Worm (Caenorhabditis elegans) whole organism, L1 larva: Measurements from ENCODE around the gene Y82E9BR.10.

Experiments
- C04F5.9 ChIP-seq: sonication (generic microtip); optimal IDR thresholded peaks from 2 replicates; lab custom pipeline; 2016; ENCODE audit warnings: missing genetic modification characterization, missing compliant biosample characterization
- aha-1 ChIP-seq: fragments of 150-350 bp; optimal IDR thresholded peaks from 2 replicates; lab custom pipeline; 2014; ENCODE audit warnings: missing biosample characterization, missing genetic modification characterization
- aly-2 ChIP-seq: fragments of 150-350 bp; optimal IDR thresholded peaks from 2 replicates; lab custom pipeline; 2014; ENCODE audit warnings: missing biosample characterization, missing genetic modification characterization
- ama-1 ChIP-seq: fragments of 150-350 bp; optimal IDR thresholded peaks from 2 replicates; lab custom pipeline; 2014
- blmp-1 ChIP-seq: fragments of 150-350 bp; optimal IDR thresholded peaks from 2 replicates; lab custom pipeline; 2014; ENCODE audit warnings: missing biosample characterization, missing genetic modification characterization
- ceh-63 ChIP-seq: fragments of 200-800 bp; sonication (Bioruptor generic); optimal IDR thresholded peaks from 2 replicates; lab custom pipeline; 2018; ENCODE audit warnings: mild to moderate bottlenecking, missing genetic modification characterization, missing compliant biosample characterization
- ceh-8 ChIP-seq: fragments of 200-800 bp; sonication (Bioruptor generic); optimal IDR thresholded peaks from 2 replicates; lab custom pipeline; 2018; ENCODE audit warnings: mild to moderate bottlenecking, missing genetic modification characterization, moderate library complexity, missing compliant biosample characterization
- ceh-88 ChIP-seq: fragments of 200-800 bp; sonication (Bioruptor generic); IDR thresholded peaks from 2 replicates; pipeline ENCODE4 v1.3.6; 2022; ENCODE audit warnings: missing genetic modification characterization, missing compliant biosample characterization
- ceh-90 ChIP-seq: sonication (generic microtip); optimal IDR thresholded peaks from 2 replicates; lab custom pipeline; 2016; ENCODE audit warnings: missing genetic modification characterization, missing compliant biosample characterization
- dpl-1 ChIP-seq, 3 experiments: fragments of 150-350 bp in 2 of 3; sonication (generic microtip) in 1 of 3; optimal IDR thresholded peaks; 2 replicates each; lab custom pipeline; 2014 to 2017; ENCODE audit warnings: missing biosample characterization in 3 of 3, missing genetic modification characterization in 3 of 3, missing genetic modification reagents in 3 of 3
- dsc-1 ChIP-seq: sonication (generic microtip); optimal IDR thresholded peaks from 2 replicates; lab custom pipeline; 2016; ENCODE audit warnings: mild to moderate bottlenecking, missing genetic modification characterization, missing compliant biosample characterization
- efl-1 ChIP-seq, 4 experiments: fragments of 150-350 bp; optimal IDR thresholded peaks in 3 of 4; peaks in 1 of 4; 1 replicate in 1 of 4; 2 replicates in 3 of 4; lab custom pipeline; 2014; ENCODE audit warnings: missing biosample characterization in 2 of 4, missing genetic modification characterization in 2 of 4, missing genetic modification reagents in 2 of 4
- elt-3 ChIP-seq, 6 experiments: fragments of 150-350 bp in 1 of 6; sonication (generic microtip); optimal IDR thresholded peaks; 2 replicates each; lab custom pipeline; 2017 to 2018; ENCODE audit warnings: missing biosample characterization in 6 of 6, missing genetic modification characterization in 6 of 6, inconsistent platforms in 1 of 6
- ets-5 ChIP-seq: fragments of 200-800 bp; sonication (Bioruptor generic); IDR thresholded peaks from 2 replicates; pipeline ENCODE4 v1.3.6; 2022; ENCODE audit warnings: missing genetic modification characterization, missing compliant biosample characterization
- fkh-10 ChIP-seq: sonication (generic microtip); optimal IDR thresholded peaks from 2 replicates; lab custom pipeline; 2017; ENCODE audit warnings: missing biosample characterization, missing genetic modification reagents, missing genetic modification characterization
- fkh-8 ChIP-seq: sonication (generic microtip); optimal IDR thresholded peaks from 2 replicates; lab custom pipeline; 2016; ENCODE audit warnings: mild to moderate bottlenecking, missing genetic modification characterization, missing compliant biosample characterization
- fos-1 ChIP-seq: fragments of 150-350 bp; optimal IDR thresholded peaks from 2 replicates; lab custom pipeline; 2014; ENCODE audit warnings: missing biosample characterization, missing genetic modification characterization
- hlh-17 ChIP-seq: fragments of 200-800 bp; sonication (Bioruptor generic); optimal IDR thresholded peaks from 2 replicates; lab custom pipeline; 2018; ENCODE audit warnings: missing genetic modification characterization, mild to moderate bottlenecking, missing compliant biosample characterization, moderate library complexity, borderline replicate concordance
- hpl-2 ChIP-seq: fragments of 150-350 bp; optimal IDR thresholded peaks from 2 replicates; lab custom pipeline; 2014; ENCODE audit warnings: missing biosample characterization, missing genetic modification reagents, missing genetic modification characterization
- isw-1 ChIP-seq: fragments of 200-800 bp; sonication (Bioruptor generic); IDR thresholded peaks from 2 replicates; pipeline ENCODE4 v1.3.6; 2022; ENCODE audit warnings: missing genetic modification characterization, missing compliant biosample characterization
- jun-1 ChIP-seq: fragments of 150-350 bp; optimal IDR thresholded peaks from 2 replicates; lab custom pipeline; 2014; ENCODE audit warnings: missing biosample characterization, missing genetic modification reagents, missing genetic modification characterization
- lin-13 ChIP-seq: fragments of 150-350 bp; optimal IDR thresholded peaks from 2 replicates; lab custom pipeline; 2014; ENCODE audit warnings: missing biosample characterization, missing genetic modification reagents, missing genetic modification characterization
- lir-3 ChIP-seq: sonication (generic microtip); optimal IDR thresholded peaks from 2 replicates; lab custom pipeline; 2016; ENCODE audit warnings: mild to moderate bottlenecking, missing genetic modification characterization, moderate library complexity, missing compliant biosample characterization; ENCODE audit not compliant: poor library complexity
- lsy-2 ChIP-seq, 2 experiments: fragments of 150-350 bp; optimal IDR thresholded peaks; 2 replicates each; lab custom pipeline; 2014; ENCODE audit warnings: missing biosample characterization in 2 of 2, missing genetic modification characterization in 2 of 2
- mab-9 ChIP-seq: fragments of 200-800 bp; sonication (Bioruptor generic); IDR thresholded peaks from 2 replicates; pipeline ENCODE4 v1.3.6; 2022; ENCODE audit warnings: missing genetic modification reagents, missing genetic modification characterization, missing compliant biosample characterization
- mdl-1 ChIP-seq, 2 experiments: fragments of 150-350 bp; optimal IDR thresholded peaks; 2 replicates each; lab custom pipeline; 2014 to 2017; ENCODE audit warnings: missing biosample characterization in 2 of 2, missing genetic modification characterization in 2 of 2, inconsistent platforms in 1 of 2
- nhr-12 ChIP-seq: sonication (generic microtip); optimal IDR thresholded peaks from 2 replicates; lab custom pipeline; 2017; ENCODE audit warnings: missing biosample characterization, missing genetic modification characterization
- nhr-20 ChIP-seq: sonication (generic microtip); optimal IDR thresholded peaks from 2 replicates; lab custom pipeline; 2016; ENCODE audit warnings: mild to moderate bottlenecking, missing genetic modification characterization, missing compliant biosample characterization
- nhr-237 ChIP-seq: fragments of 150-350 bp; optimal IDR thresholded peaks from 2 replicates; lab custom pipeline; 2014; ENCODE audit warnings: missing biosample characterization, missing genetic modification characterization
- nhr-28 ChIP-seq: fragments of 150-350 bp; optimal IDR thresholded peaks from 2 replicates; lab custom pipeline; 2014; ENCODE audit warnings: missing biosample characterization, missing genetic modification characterization
- nhr-76 ChIP-seq: sonication (generic microtip); optimal IDR thresholded peaks from 2 replicates; lab custom pipeline; 2017; ENCODE audit warnings: missing biosample characterization, missing genetic modification characterization
- nhr-90 ChIP-seq: sonication (generic microtip); optimal IDR thresholded peaks from 2 replicates; lab custom pipeline; 2016; ENCODE audit warnings: mild to moderate bottlenecking, missing genetic modification characterization, missing compliant biosample characterization; ENCODE audit not compliant: poor library complexity
- pax-3 ChIP-seq: fragments of 200-800 bp; sonication (Bioruptor generic); optimal IDR thresholded peaks from 2 replicates; lab custom pipeline; 2018; ENCODE audit warnings: mild to moderate bottlenecking, missing genetic modification characterization, moderate library complexity, missing compliant biosample characterization
- rnt-1 ChIP-seq: sonication (generic microtip); optimal IDR thresholded peaks from 2 replicates; lab custom pipeline; 2016; ENCODE audit warnings: mild to moderate bottlenecking, missing genetic modification characterization, moderate library complexity, missing compliant biosample characterization
- skn-1 ChIP-seq: fragments of 150-350 bp; optimal IDR thresholded peaks from 2 replicates; lab custom pipeline; 2014; ENCODE audit warnings: missing biosample characterization, missing genetic modification characterization
- snpc-4 ChIP-seq: fragments of 150-350 bp; optimal IDR thresholded peaks from 2 replicates; lab custom pipeline; 2014; ENCODE audit warnings: missing biosample characterization, missing genetic modification characterization
- sox-4 ChIP-seq: sonication (generic microtip); optimal IDR thresholded peaks from 2 replicates; lab custom pipeline; 2016; ENCODE audit warnings: missing genetic modification characterization, missing compliant biosample characterization
- sptf-1 ChIP-seq: fragments of 150-350 bp; optimal IDR thresholded peaks from 2 replicates; lab custom pipeline; 2014; ENCODE audit warnings: missing biosample characterization, missing genetic modification characterization
- sup-37 ChIP-seq: fragments of 200-800 bp; sonication (Bioruptor generic); optimal IDR thresholded peaks from 2 replicates; lab custom pipeline; 2018; ENCODE audit warnings: mild to moderate bottlenecking, missing genetic modification characterization, missing compliant biosample characterization
- tlp-1 ChIP-seq: fragments of 150-350 bp; optimal IDR thresholded peaks from 2 replicates; lab custom pipeline; 2014; ENCODE audit warnings: missing biosample characterization, missing genetic modification characterization
- unc-86 ChIP-seq: sonication (generic microtip); optimal IDR thresholded peaks from 2 replicates; lab custom pipeline; 2016; ENCODE audit warnings: missing genetic modification characterization, missing compliant biosample characterization
- vab-15 ChIP-seq: sonication (generic microtip); optimal IDR thresholded peaks from 2 replicates; lab custom pipeline; 2017; ENCODE audit warnings: missing genotype, mild to moderate bottlenecking, missing genetic modification characterization, missing compliant biosample characterization
- xbp-1 ChIP-seq: sonication (generic microtip); optimal IDR thresholded peaks from 2 replicates; lab custom pipeline; 2016; ENCODE audit warnings: missing genetic modification characterization, missing compliant biosample characterization
- zip-4 ChIP-seq: fragments of 200-800 bp; sonication (Bioruptor generic); optimal IDR thresholded peaks from 2 replicates; lab custom pipeline; 2018; ENCODE audit warnings: mild to moderate bottlenecking, missing genetic modification characterization, moderate library complexity, missing compliant biosample characterization
- ztf-11 ChIP-seq, 2 experiments: sonication (generic microtip); optimal IDR thresholded peaks; 2 replicates each; lab custom pipeline; 2016 to 2017; ENCODE audit warnings: missing genetic modification characterization in 2 of 2, missing biosample characterization in 1 of 2, missing compliant biosample characterization in 1 of 2
- ztf-4 ChIP-seq: fragments of 150-350 bp; optimal IDR thresholded peaks from 2 replicates; lab custom pipeline; 2014; ENCODE audit warnings: missing biosample characterization, missing genetic modification characterization

Y82E9BR.10 gene

ce11 chrIII:1419700-1420356, 44.4 kb upstream of the Y82E9BR.10 start (continued):
- peak; percentile 86 for TF ChIP-seq nhr-90 (tag; lab: Kevin White, UChicago)
- TF ChIP-seq hpl-2, result peak; percentile 41
- TF ChIP-seq mab-9 (GFP tag; lab: Robert Waterston, UW), result peak; percentile 70
- peak; percentile 23 for TF ChIP-seq dsc-1 (tag; lab: Kevin White, UChicago)
- peak; percentile 85 for TF ChIP-seq ztf-4
- peak; percentile 53 to 68 for TF ChIP-seq lsy-2 (tag; optimal IDR thresholded peaks at IDR 0.05; lab: Kevin White, UChicago)
- peak; percentile 33 for TF ChIP-seq zip-4 (GFP tag; lab: Kevin White, UChicago)
- peak; percentile 49 for TF ChIP-seq ceh-88 (GFP tag; lab: Robert Waterston, UW)
- no peak for TF ChIP-seq skn-1
- TF ChIP-seq blmp-1, result no peak
- peak; percentile 28 for TF ChIP-seq C04F5.9 (tag; lab: Kevin White, UChicago)
- TF ChIP-seq nhr-20 (tag; lab: Kevin White, UChicago), result peak; percentile 50
- no peak for TF ChIP-seq aha-1 (tag; lab: Kevin White, UChicago)

ce11 chrIII:1419146-1419636, 43.8 kb upstream of the Y82E9BR.10 start, which contains the start of gene Y82E9BR.3:
Gene Y82E9BR.3, plus strand, starts transcription at chrIII:1419196.
- TF ChIP-seq nhr-28 (tag; lab: Kevin White, UChicago) (no peak), mab-9 (GFP tag; lab: Robert Waterston, UW) (peak; percentile 11; the same call in 1 of the 2 replicates)

- no peak for TF ChIP-seq ceh-63 (GFP tag; lab: Kevin White, UChicago)
- no peak for TF ChIP-seq lir-3 (tag; lab: Kevin White, UChicago)
- TF ChIP-seq efl-1 (optimal IDR thresholded peaks at IDR 0.05; lab: Kevin White, UChicago), result peak; percentile 85 to 92
- peak; percentile 76 to 97 for TF ChIP-seq efl-1 (GFP tag; optimal IDR thresholded peaks at IDR 0.05 in 1 of 2; lab: Kevin White, UChicago)
- TF ChIP-seq fkh-10, result peak; percentile 62
- TF ChIP-seq aly-2, result peak; percentile 15
- peak; percentile 90 for TF ChIP-seq fkh-8
- peak; percentile 49 for TF ChIP-seq C04F5.9 (tag; lab: Kevin White, UChicago)
- TF ChIP-seq elt-3 (tag; optimal IDR thresholded peaks at IDR 0.05; lab: Kevin White, UChicago), result peak in 3 of 6 experiments; percentile 61 to 70 (median 69)
- peak; percentile 33 for TF ChIP-seq vab-15 (tag; lab: Kevin White, UChicago)
- TF ChIP-seq isw-1 (GFP tag; lab: Robert Waterston, UW), result peak; percentile 89
- TF ChIP-seq dpl-1 (GFP tag; optimal IDR thresholded peaks at IDR 0.05; lab: Kevin White, UChicago), result peak; percentile 65 to 79 (median 79)
- no peak for TF ChIP-seq rnt-1 (tag; lab: Kevin White, UChicago)
- TF ChIP-seq sptf-1 (tag; lab: Kevin White, UChicago), result no peak
- peak; percentile 62 for TF ChIP-seq zip-4 (GFP tag; lab: Kevin White, UChicago)
- no peak for TF ChIP-seq ceh-90 (tag; lab: Kevin White, UChicago)
- peak; percentile 70 for TF ChIP-seq hpl-2
- TF ChIP-seq ceh-8, result peak; percentile 12
- TF ChIP-seq nhr-90 (tag; lab: Kevin White, UChicago), result peak; percentile 85
- peak; percentile 42 for TF ChIP-seq nhr-237 (tag; lab: Kevin White, UChicago)
- TF ChIP-seq sox-4 (tag; lab: Kevin White, UChicago), result peak; percentile 48
- peak; percentile 87 for TF ChIP-seq skn-1
- TF ChIP-seq xbp-1 (tag; lab: Kevin White, UChicago), result peak; percentile 87
- TF ChIP-seq nhr-76 (tag; lab: Kevin White, UChicago), result no peak
- TF ChIP-seq nhr-12, result no peak
- TF ChIP-seq ama-1 (lab: Kevin White, UChicago), result peak; percentile 80
- no peak for TF ChIP-seq ets-5
- TF ChIP-seq nhr-20 (tag; lab: Kevin White, UChicago), result peak; percentile 87
- no peak for TF ChIP-seq hlh-17 (GFP tag; lab: Kevin White, UChicago)
- peak; percentile 83 for TF ChIP-seq pax-3 (tag; lab: Kevin White, UChicago)
- TF ChIP-seq fos-1, result peak; percentile 68
- no peak for TF ChIP-seq tlp-1 (tag; lab: Kevin White, UChicago)
- TF ChIP-seq ztf-11 (tag; optimal IDR thresholded peaks at IDR 0.05; lab: Kevin White, UChicago), result peak in 1 of 2 experiments; percentile 73
- peak; percentile 85 for TF ChIP-seq jun-1 (tag; lab: Kevin White, UChicago)
- peak; percentile 97 for TF ChIP-seq lin-13 (GFP tag; lab: Kevin White, UChicago)
- TF ChIP-seq mdl-1 (tag; optimal IDR thresholded peaks at IDR 0.05; lab: Kevin White, UChicago), result peak in 1 of 2 experiments; percentile 89
- peak; percentile 34 for TF ChIP-seq snpc-4 (tag; lab: Kevin White, UChicago)
- peak; percentile 83 for TF ChIP-seq unc-86 (tag; lab: Kevin White, UChicago)
- TF ChIP-seq sup-37 (GFP tag; lab: Kevin White, UChicago), result peak; percentile 72
These were observed 43.3 kb upstream of the Y82E9BR.10 start for ce11 chrIII:1418709-1419108.
